Worm (Caenorhabditis elegans) whole organism, early embryonic: ENCODE measurements around the gene trpp-4.

Experiments
- ama-1 ChIP-seq: fragments of 150-350 bp; optimal IDR thresholded peaks from 2 replicates; lab custom pipeline; 2014
- ceh-36 ChIP-seq: sonication (generic microtip); optimal IDR thresholded peaks from 2 replicates; lab custom pipeline; 2016; ENCODE audit warnings: missing genetic modification characterization, inconsistent platforms, missing compliant biosample characterization
- hnd-1 ChIP-seq: sonication (generic microtip); optimal IDR thresholded peaks from 2 replicates; lab custom pipeline; 2016; ENCODE audit warnings: missing genetic modification characterization, missing compliant biosample characterization
- pes-1 ChIP-seq: fragments of 200-800 bp; sonication (Bioruptor generic); IDR thresholded peaks from 2 replicates; pipeline ENCODE4 v1.3.6; 2022; ENCODE audit warnings: missing genetic modification reagents, missing genetic modification characterization, missing compliant biosample characterization
- tbx-37 ChIP-seq: fragments of 200-800 bp; sonication (Bioruptor generic); conservative IDR thresholded peaks from 2 replicates; pipeline ENCODE4 v1.3.6; 2022; ENCODE audit warnings: missing genetic modification reagents, missing genetic modification characterization, missing compliant biosample characterization

ce11 chrV:9381846-9382363 lies 18.2 kb upstream of the trpp-4 start, which contains the start of gene E02C12.12:
- no peak for TF ChIP-seq ceh-36 (tag; lab: Kevin White, UChicago)
- no peak for TF ChIP-seq ama-1 (lab: Kevin White, UChicago)
- TF ChIP-seq hnd-1 (tag; lab: Kevin White, UChicago), result no peak
- no peak for TF ChIP-seq tbx-37 (GFP tag; lab: Robert Waterston, UW)
- TF ChIP-seq pes-1 (GFP tag; lab: Robert Waterston, UW), result no peak
